Worm (Caenorhabditis elegans) whole organism, young adult: ENCODE measurements around the gene F38B7.17.

Source experiments
- F22D6.2 ChIP-seq: sonication (generic microtip); optimal IDR thresholded peaks from 2 replicates; lab custom pipeline; 2016; ENCODE audit warnings: mild to moderate bottlenecking, missing genetic modification characterization, missing compliant biosample characterization
- ZK185.1 ChIP-seq: sonication (generic microtip); optimal IDR thresholded peaks from 2 replicates; lab custom pipeline; 2016; ENCODE audit warnings: mild to moderate bottlenecking, missing genetic modification characterization, missing compliant biosample characterization; ENCODE audit not compliant: poor library complexity, severe bottlenecking
- aptf-2 ChIP-seq: fragments of 200-800 bp; sonication (Bioruptor generic); conservative IDR thresholded peaks from 2 replicates; pipeline ENCODE4 v1.3.6; 2022; ENCODE audit warnings: missing genetic modification reagents, missing genetic modification characterization, missing compliant biosample characterization
- aptf-3 ChIP-seq: fragments of 200-800 bp; sonication (Bioruptor generic); IDR thresholded peaks from 2 replicates; pipeline ENCODE4 v1.3.6; 2022; ENCODE audit warnings: missing genetic modification characterization, missing compliant biosample characterization
- attf-3 ChIP-seq: fragments of 200-800 bp; sonication (Bioruptor generic); conservative IDR thresholded peaks from 2 replicates; pipeline ENCODE4 v1.3.6; 2022; ENCODE audit warnings: missing genetic modification reagents, missing genetic modification characterization, missing compliant biosample characterization
- cebp-2 ChIP-seq: fragments of 200-800 bp; sonication (Bioruptor generic); IDR thresholded peaks from 2 replicates; pipeline ENCODE4 v1.3.6; 2022; ENCODE audit warnings: missing genetic modification characterization, missing compliant biosample characterization
- chd-7 ChIP-seq: sonication (generic microtip); optimal IDR thresholded peaks from 2 replicates; lab custom pipeline; 2016; ENCODE audit warnings: mild to moderate bottlenecking, missing genetic modification characterization, moderate library complexity, missing compliant biosample characterization
- dpl-1 ChIP-seq: fragments of 150-350 bp; optimal IDR thresholded peaks from 2 replicates; lab custom pipeline; 2014; ENCODE audit warnings: missing biosample characterization, missing genetic modification reagents, missing genetic modification characterization
- hmg-20 ChIP-seq: fragments of 200-800 bp; sonication (Bioruptor generic); IDR thresholded peaks from 2 replicates; pipeline ENCODE4 v1.3.6; 2022; ENCODE audit warnings: missing genetic modification reagents, missing genetic modification characterization, missing compliant biosample characterization
- lsl-1 ChIP-seq: fragments of 200-800 bp; sonication (Bioruptor generic); optimal IDR thresholded peaks from 2 replicates; lab custom pipeline; 2018; ENCODE audit warnings: mild to moderate bottlenecking, missing genetic modification characterization, moderate library complexity, missing compliant biosample characterization
- madf-10 ChIP-seq: sonication (generic microtip); optimal IDR thresholded peaks from 2 replicates; lab custom pipeline; 2016; ENCODE audit warnings: mild to moderate bottlenecking, missing genetic modification characterization, missing compliant biosample characterization
- ztf-18 ChIP-seq: sonication (generic microtip); optimal IDR thresholded peaks from 2 replicates; lab custom pipeline; 2016; ENCODE audit warnings: missing genotype, mild to moderate bottlenecking, missing genetic modification characterization, missing compliant biosample characterization

DNA sequence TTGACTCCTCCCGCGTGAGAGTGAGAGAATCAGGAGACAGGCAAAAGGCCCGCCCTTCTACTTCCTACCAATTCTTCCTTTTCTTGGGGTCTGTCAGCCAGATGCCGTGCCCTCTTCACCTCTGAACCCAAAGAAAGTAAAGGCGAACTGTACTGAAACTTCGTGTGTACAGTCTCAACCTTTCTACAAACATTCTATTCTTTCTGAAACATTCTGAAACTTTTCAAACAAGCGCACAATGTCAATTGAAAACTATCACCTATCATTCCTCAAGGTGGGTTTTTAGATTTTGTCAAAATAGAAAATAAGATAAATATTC, 16.3 kb downstream of the F38B7.17 start:
- TF ChIP-seq aptf-2 (no peak), cebp-2 (GFP tag; lab: Robert Waterston, UW) (no peak), lsl-1 (GFP tag; lab: Kevin White, UChicago) (no peak), F22D6.2 (tag; lab: Kevin White, UChicago) (no peak), aptf-3 (GFP tag; lab: Robert Waterston, UW) (no peak), hmg-20 (no peak), dpl-1 (GFP tag; lab: Kevin White, UChicago) (no peak), madf-10 (tag; lab: Kevin White, UChicago) (no peak), attf-3 (GFP tag; lab: Robert Waterston, UW) (no peak), chd-7 (no peak), ztf-18 (tag; lab: Kevin White, UChicago) (no peak), ZK185.1 (tag; lab: Kevin White, UChicago) (no peak)
